Fruit fly (Drosophila melanogaster): ENCODE measurements around the gene CG34367.
A peak's percentile ranks its signal among the peaks of the same experiment; 100 is the strongest.

CG34367 gene

dm6 chr2L:10321612-10322011, 32.1 kb downstream of the CG34367 start (continued):
- no peak for TF ChIP-seq D19B (GFP tag; optimal IDR thresholded peaks at IDR 0.05)
- no peak for TF ChIP-seq CG9437 (GFP tag; optimal IDR thresholded peaks at IDR 0.05)
- no peak for TF ChIP-seq lmd (GFP tag; IDR thresholded peaks at IDR 0.05)
- TF ChIP-seq unc-4 (GFP tag; IDR thresholded peaks at IDR 0.05; ENCODE audit: partially characterized antibody) = no peak
- TF ChIP-seq CG4360 (GFP tag; IDR thresholded peaks at IDR 0.05) = no peak
- no peak for TF ChIP-seq CG14860 (GFP tag; IDR thresholded peaks at IDR 0.05; ENCODE audit: partially characterized antibody)
- TF ChIP-seq crp (GFP tag; optimal IDR thresholded peaks at IDR 0.05) = no peak
- no peak for TF ChIP-seq Drgx (GFP tag; IDR thresholded peaks at IDR 0.05)
- TF ChIP-seq CG10431 (GFP tag; optimal IDR thresholded peaks at IDR 0.05) = no peak
- TF ChIP-seq ewg (GFP tag; optimal IDR thresholded peaks at IDR 0.05) = no peak
- TF ChIP-seq CG2199 (GFP tag; IDR thresholded peaks at IDR 0.05) = peak; percentile 87
- no peak for TF ChIP-seq Rx (GFP tag; IDR thresholded peaks at IDR 0.05)
- no peak for TF ChIP-seq CG12155 (GFP tag; optimal IDR thresholded peaks at IDR 0.05)
- TF ChIP-seq Blimp-1 (GFP tag; optimal IDR thresholded peaks at IDR 0.05) = no peak
- TF ChIP-seq pfk (GFP tag; optimal IDR thresholded peaks at IDR 0.05) = no peak
- no peak for TF ChIP-seq NC2β (GFP tag; optimal IDR thresholded peaks at IDR 0.05)
- TF ChIP-seq CG16779 (GFP tag; IDR thresholded peaks at IDR 0.05) = no peak
- no peak for TF ChIP-seq CG18764 (GFP tag; optimal IDR thresholded peaks at IDR 0.05)
- no peak for TF ChIP-seq CG32532 (GFP tag; IDR thresholded peaks at IDR 0.05)
- TF ChIP-seq p53 (GFP tag; optimal IDR thresholded peaks at IDR 0.05) = no peak
- no peak for TF ChIP-seq CG13624 (GFP tag; optimal IDR thresholded peaks at IDR 0.05)
- TF ChIP-seq lbe (GFP tag; optimal IDR thresholded peaks at IDR 0.05) = no peak
- TF ChIP-seq gro (GFP tag; optimal IDR thresholded peaks at IDR 0.05) = peak; percentile 11
- no peak for TF ChIP-seq sna (GFP tag; IDR thresholded peaks at IDR 0.05; ENCODE audit: partially characterized antibody)
- no peak for TF ChIP-seq sens-2 (GFP tag; IDR thresholded peaks at IDR 0.05)
- no peak for TF ChIP-seq CG13287 (GFP tag; IDR thresholded peaks at IDR 0.05; ENCODE audit: partially characterized antibody)
- TF ChIP-seq HLHmδ (GFP tag; optimal IDR thresholded peaks at IDR 0.05) = no peak
- no peak for TF ChIP-seq CG2678 (tag; optimal IDR thresholded peaks at IDR 0.05)
- no peak for TF ChIP-seq CG8944 (GFP tag; optimal IDR thresholded peaks at IDR 0.05)
- TF ChIP-seq az2 (GFP tag; optimal IDR thresholded peaks at IDR 0.05) = no peak

- TF ChIP-seq CG11085 (GFP tag; IDR thresholded peaks at IDR 0.05) (no peak), kah (GFP tag; optimal IDR thresholded peaks at IDR 0.05) (peak; percentile 72), CG3281 (GFP tag; optimal IDR thresholded peaks at IDR 0.05) (peak; percentile 49), Kr (GFP tag; optimal IDR thresholded peaks at IDR 0.05) (no peak), CG14860 (GFP tag; IDR thresholded peaks at IDR 0.05; ENCODE audit: partially characterized antibody) (peak; percentile 55; the same call in 2 of the 3 replicates), Trl (optimal IDR thresholded peaks at IDR 0.05) (no peak), Trl (GFP tag; optimal IDR thresholded peaks at IDR 0.05) (no peak), CG1529 (GFP tag; optimal IDR thresholded peaks at IDR 0.05) (no peak), onecut (GFP tag; IDR thresholded peaks at IDR 0.05) (no peak), D19B (GFP tag; optimal IDR thresholded peaks at IDR 0.05) (peak; percentile 12), sisA (GFP tag; IDR thresholded peaks at IDR 0.05) (no peak), CG15514 (GFP tag; optimal IDR thresholded peaks at IDR 0.05) (peak; percentile 6), Blimp-1 (GFP tag; optimal IDR thresholded peaks at IDR 0.05) (no peak), Nf-YC (tag; optimal IDR thresholded peaks at IDR 0.05) (peak; percentile 2), CG6854 (GFP tag; optimal IDR thresholded peaks at IDR 0.05) (no peak), CG6765 (GFP tag; optimal IDR thresholded peaks at IDR 0.05) (no peak), Dp (GFP tag; optimal IDR thresholded peaks at IDR 0.05) (no peak), Spps (tag; optimal IDR thresholded peaks at IDR 0.05) (no peak), sd (tag; optimal IDR thresholded peaks at IDR 0.05) (no peak), gcm2 (GFP tag; optimal IDR thresholded peaks at IDR 0.05) (no peak), CG10543 (GFP tag; optimal IDR thresholded peaks at IDR 0.05) (no peak), CG2202 (tag; optimal IDR thresholded peaks at IDR 0.05) (no peak), CG34376 (GFP tag; optimal IDR thresholded peaks at IDR 0.05) (no peak), maf-S (GFP tag; optimal IDR thresholded peaks at IDR 0.05) (no peak), CG12219 (GFP tag; optimal IDR thresholded peaks at IDR 0.05) (no peak)
These were observed 32.6 kb downstream of the CG34367 start for dm6 chr2L:10321036-10321583.

Data from whole organism, embryonic.